Fruit fly (Drosophila melanogaster): ENCODE measurements around the gene ttk.

DNA sequence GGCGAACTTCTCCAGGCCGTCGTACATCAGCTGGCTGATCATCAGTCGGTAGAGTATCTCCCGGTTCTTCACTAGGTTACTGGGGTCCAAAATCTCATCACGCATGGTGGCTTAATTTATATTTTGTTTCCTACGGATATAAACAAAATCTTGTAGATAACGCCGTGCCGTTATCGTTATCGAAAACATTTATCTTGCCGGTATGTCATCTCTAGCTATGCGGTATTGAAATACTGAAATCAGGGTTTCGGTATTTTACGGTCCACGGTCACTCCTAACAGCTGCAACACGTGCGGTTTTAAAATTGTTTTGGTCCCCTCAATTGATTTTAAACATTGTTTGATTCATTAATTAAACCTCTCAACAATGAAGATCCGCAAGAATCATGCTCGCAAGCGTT, 23.1 kb downstream of the ttk start, which contains the start of the genes CstF50 and CG11563:
- TF ChIP-seq lab (GFP tag; optimal IDR thresholded peaks at IDR 0.05): no peak
- TF ChIP-seq CG12744 (GFP tag; optimal IDR thresholded peaks at IDR 0.05): no peak
- TF ChIP-seq h (optimal IDR thresholded peaks at IDR 0.05): no peak
- TF ChIP-seq sisA (GFP tag; IDR thresholded peaks at IDR 0.05): no peak
- TF ChIP-seq gt (GFP tag; IDR thresholded peaks at IDR 0.05): no peak
- no peak for TF ChIP-seq CG11456 (GFP tag; IDR thresholded peaks at IDR 0.05)
- no peak for TF ChIP-seq CG3163 (GFP tag; optimal IDR thresholded peaks at IDR 0.05)

All from whole organism, embryonic.